Worm (Caenorhabditis elegans) whole organism, L4/young adult: Measurements from ENCODE around the gene Y57G11C.1130.
A peak's percentile ranks its signal among the peaks of the same experiment; 100 is the strongest.

Experiments
- W03F9.2 ChIP-seq: fragments of 150-350 bp; optimal IDR thresholded peaks from 2 replicates; lab custom pipeline; 2014; ENCODE audit warnings: missing biosample characterization, missing genetic modification characterization
- dao-5 ChIP-seq: sonication (generic microtip); optimal IDR thresholded peaks from 2 replicates; lab custom pipeline; 2016; ENCODE audit warnings: missing genotype, missing genetic modification characterization, moderate library complexity, missing compliant biosample characterization
- him-1 ChIP-seq: sonication (generic microtip); optimal IDR thresholded peaks from 2 replicates; lab custom pipeline; 2016; ENCODE audit warnings: missing genotype, missing genetic modification reagents, missing genetic modification characterization, missing compliant biosample characterization

The Y57G11C.1130 gene

DNA sequence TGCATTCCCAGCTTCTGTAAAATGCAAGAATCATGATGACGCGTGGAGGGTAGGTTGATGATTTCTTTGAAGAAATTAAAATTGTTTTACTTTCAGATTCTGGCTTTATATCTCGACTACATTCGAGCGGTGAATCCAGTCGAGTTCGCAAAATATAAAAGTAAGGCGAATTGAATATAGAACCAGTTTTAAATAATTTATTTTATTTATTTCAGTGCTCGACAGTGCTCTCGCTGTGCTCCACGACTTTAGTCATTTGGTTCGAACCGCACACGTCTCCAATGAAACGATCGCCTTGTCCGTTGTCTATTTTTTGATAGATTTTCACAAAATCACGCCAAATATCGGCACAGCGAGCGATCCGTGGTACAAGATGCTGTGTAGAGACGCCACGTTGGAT, at the start of gene Y57G11C.1130:
TSS of gene Y57G11C.1130 (plus strand) at position 301 of the 400 bp plus-strand sequence.
- no peak for TF ChIP-seq W03F9.2 (tag; lab: Kevin White, UChicago)
- no peak for TF ChIP-seq him-1 (tag; lab: Kevin White, UChicago)
- TF ChIP-seq dao-5: no peak

DNA sequence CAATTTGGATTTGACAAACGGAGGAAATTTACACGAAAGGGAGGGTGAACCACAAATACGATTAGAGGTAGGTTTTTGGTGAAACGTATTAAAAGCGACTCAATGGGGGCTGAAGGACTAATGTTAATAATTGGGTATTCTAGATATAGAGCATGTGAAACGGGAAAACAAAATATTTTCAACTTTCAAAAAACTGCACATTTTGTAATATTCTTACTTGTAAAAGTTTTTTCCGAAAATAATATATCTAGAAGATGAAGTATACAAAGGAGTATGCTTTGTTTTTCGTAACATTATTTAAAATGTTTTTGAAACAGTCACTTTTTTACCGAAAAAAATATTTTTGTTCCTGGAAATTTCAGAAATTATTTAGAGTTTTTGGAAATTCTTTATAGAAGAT, 40.4 kb upstream of the Y57G11C.1130 start:
- no peak for TF ChIP-seq W03F9.2 (tag; lab: Kevin White, UChicago)
- TF ChIP-seq dao-5: no peak
- TF ChIP-seq him-1 (tag; lab: Kevin White, UChicago): no peak

DNA sequence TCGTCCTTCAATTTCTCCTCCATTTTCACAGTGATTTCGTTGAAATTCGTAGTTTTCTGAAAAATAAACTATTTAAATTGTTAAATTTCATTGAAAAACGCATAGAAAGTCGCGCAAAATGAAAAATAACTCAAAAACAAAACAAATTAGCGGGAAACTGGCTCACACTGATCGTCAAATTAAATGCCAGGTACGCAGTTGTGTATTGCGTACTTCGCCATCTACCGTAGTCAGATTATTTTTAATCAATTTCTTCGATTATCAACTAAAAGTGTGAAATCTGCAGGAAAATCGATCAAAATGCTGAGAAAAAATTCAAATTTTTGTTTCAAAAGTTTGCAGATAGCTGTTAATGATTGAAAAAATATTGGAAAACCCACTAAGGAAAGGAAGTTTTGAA, 27.4 kb upstream of the Y57G11C.1130 start, which contains the start of gene Y57G11C.499:
TSS of gene Y57G11C.499 (minus strand) at position 23 of the 400 bp plus-strand sequence.
- TF ChIP-seq him-1 (tag; lab: Kevin White, UChicago) (no peak), W03F9.2 (tag; lab: Kevin White, UChicago) (no peak), dao-5 (no peak)

DNA sequence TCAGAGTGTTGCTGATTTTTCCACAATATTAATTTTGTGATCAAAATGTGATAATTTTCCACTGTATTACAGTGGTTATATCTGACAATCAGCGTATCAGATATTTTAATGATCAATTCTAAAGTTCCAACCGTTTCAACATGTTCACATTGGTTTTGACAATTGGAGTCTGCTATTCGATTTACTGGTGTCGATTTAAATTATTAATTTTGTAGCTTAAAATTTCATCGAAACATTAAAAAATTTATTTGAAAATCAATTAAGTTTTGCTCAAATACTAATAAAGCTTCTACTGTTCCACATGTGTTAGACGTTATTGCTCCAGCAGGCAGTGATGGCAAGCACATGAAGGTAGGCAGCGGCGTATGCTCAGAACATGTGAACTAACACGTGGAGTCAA, 24.5 kb upstream of the Y57G11C.1130 start:
- no peak for TF ChIP-seq W03F9.2 (tag; lab: Kevin White, UChicago)
- no peak for TF ChIP-seq him-1 (tag; lab: Kevin White, UChicago)
- TF ChIP-seq dao-5: no peak

DNA sequence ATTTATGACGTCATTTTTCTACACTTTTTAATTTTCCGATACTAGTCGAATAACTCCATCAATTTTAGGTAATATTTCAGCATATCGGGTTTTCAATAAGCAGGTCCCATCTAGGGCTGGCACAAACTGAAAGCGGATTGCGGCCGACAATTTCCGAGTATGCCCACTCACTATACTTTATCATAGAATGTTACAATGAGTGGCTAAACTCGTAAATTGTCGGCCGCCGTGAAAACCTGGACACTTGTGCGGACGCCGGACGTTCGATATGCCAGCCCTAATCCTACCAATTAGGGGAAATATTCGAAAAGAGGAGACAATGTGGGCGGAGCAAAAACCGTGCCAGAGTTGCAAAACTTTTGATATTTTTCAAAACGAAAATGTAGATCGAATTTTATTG, 22.6 kb upstream of the Y57G11C.1130 start:
- TF ChIP-seq dao-5 (no peak), W03F9.2 (tag; lab: Kevin White, UChicago) (no peak), him-1 (tag; lab: Kevin White, UChicago) (no peak)

DNA sequence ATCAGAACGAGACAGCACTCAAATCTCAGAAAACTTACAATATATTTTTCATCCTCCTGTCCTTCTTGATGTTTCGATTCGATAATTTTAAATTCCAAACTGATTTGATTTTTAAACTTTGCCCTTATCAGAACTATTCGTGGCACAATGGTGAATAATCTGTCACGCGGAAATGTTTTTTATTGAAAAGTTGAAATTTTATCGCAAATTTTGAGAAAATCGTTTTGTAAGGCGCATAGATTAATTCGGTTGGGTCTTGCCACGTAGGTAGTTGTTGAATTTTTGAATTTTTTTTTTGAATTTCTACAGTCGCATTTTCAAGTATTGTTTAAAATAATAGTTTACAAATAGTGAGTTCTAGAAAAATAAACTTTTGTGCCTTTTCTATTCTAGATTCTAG, 21.5 kb upstream of the Y57G11C.1130 start, which contains the start of gene ptp-5.2:
TSS of gene ptp-5.2 (minus strand) at position 101 of the 400 bp plus-strand sequence.
- TF ChIP-seq dao-5 (no peak), him-1 (tag; lab: Kevin White, UChicago) (no peak), W03F9.2 (tag; lab: Kevin White, UChicago) (no peak)

DNA sequence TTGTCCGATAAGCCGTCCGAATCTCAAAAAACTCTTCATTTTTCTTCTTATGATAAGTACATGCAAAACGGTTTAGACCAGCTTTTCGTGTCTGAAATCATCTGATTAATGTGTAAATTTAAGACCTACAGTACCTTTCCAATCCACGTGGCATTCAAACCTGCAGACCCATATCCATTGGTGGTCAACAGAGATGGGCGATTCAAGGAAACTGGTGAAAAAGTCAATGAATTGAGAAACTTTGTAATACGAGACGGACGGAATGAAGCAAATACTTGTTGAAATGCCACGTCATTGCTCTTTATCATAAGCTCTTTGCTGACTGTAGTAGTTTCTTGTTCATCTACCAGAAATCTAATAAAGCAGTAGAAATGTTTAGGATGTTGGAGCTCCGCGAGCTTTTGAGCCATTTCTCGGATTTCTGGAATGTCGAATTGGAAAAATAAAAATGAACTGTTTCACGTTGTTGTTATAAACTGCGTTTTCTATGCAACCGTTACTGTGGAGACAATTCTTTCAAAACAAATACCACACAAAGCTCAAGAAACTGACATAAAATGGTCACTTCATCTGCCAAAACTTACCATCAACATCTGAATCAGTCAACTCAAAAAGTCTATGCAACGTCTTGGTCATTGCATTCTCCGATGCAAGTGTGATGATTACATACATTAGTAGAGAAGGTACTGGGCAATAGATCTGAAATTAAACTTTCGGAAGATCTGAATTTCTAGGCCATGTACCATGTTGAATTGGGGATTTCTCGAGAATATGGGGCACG, 18.2 kb upstream of the Y57G11C.1130 start:
- no peak for TF ChIP-seq W03F9.2 (tag; lab: Kevin White, UChicago)
- no peak for TF ChIP-seq him-1 (tag; lab: Kevin White, UChicago)
- TF ChIP-seq dao-5: no peak

DNA sequence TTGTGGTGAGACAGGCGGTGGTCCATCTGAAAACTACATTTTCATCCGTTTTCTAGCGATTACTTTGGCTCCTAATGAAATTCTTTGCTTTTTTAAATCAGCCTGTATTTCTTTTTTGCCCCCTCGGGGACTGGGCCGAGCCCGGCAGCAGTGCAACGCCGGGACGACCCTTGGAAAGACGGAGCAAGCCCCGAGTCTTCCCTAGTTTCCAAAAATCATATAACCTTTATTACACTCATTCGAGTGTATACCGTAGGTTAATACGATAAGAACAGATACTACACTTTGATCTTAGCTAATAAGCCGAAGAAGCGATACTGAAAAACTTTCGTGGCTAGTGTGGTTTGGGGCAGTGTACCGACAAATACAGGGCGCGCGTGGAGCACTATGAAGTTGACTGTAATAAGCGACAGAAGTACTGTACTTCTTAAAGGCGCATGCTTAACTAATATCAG, 17.6 kb upstream of the Y57G11C.1130 start:
- TF ChIP-seq him-1 (tag; lab: Kevin White, UChicago) (no peak), dao-5 (no peak), W03F9.2 (tag; lab: Kevin White, UChicago) (peak; percentile 33)

DNA sequence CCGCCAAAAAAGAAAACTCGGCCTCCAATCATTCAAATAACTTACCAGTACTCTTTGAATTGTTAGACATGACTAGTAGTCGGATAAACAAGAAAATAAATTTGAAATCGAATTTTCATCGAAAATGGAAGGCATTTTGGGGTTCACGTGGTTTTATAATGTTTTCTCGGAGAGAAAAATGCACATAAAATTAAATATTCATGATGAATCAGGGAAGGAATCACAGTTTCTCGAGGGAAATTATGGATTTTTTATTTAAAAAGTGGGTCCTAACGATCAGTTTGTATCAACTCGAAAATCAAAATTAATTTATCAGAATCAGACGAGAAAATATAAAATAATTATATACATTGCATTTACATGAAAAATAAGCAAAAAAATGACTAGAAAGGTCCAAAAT, 17.0 kb upstream of the Y57G11C.1130 start, which contains the start of gene Y57G11C.5:
TSS of gene Y57G11C.5 (minus strand) at position 101 of the 400 bp plus-strand sequence.
- no peak for TF ChIP-seq W03F9.2 (tag; lab: Kevin White, UChicago)

DNA sequence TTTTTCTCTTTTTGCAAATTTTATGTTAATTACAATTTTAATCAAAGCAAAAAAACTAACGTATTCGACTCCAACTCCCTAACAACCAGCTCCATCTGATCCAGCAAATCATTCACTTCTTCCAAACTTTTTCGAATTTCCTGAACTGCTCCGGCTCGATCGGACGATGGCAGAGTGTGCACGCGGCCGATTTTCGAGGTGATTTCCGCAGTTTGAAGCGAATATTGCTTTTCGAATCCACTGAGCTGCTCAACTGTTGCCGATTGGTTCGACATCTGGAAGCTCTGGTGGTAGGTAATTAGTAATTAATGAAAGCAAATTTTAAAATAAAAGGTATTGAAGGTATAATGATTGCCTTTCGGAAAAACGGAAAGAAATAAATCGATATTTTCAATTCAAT, 15.9 kb upstream of the Y57G11C.1130 start, which contains the start of gene vti-1:
TSS of gene vti-1 (minus strand) at position 284 of the 400 bp plus-strand sequence.
- no peak for TF ChIP-seq dao-5
- no peak for TF ChIP-seq W03F9.2 (tag; lab: Kevin White, UChicago)

DNA sequence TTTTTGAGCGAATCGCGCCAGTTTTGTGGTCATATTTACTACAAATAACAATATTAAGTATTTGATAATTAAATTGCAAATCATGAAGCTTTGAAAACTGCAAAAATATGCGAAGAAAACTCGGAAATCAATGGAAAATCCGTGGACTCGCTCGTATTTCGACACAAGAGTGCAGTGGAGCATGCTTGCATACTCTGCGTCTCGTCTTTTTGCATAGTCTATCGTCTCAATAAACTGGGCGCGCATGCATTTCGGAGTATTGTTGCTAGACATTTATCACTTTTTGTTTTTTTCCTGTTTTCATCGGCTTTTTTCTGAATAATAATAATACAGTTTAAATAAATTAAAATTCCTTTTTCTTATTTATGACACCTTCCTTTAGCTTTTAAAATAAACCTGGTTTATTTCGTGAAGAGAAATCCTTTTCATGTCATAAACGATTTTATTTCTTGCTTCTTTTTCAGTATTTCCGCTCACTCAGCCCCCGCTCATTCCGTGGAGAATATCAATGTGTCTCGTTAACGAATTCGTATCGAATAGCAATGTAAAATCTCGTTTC, 14.5 kb upstream of the Y57G11C.1130 start, which contains the start of the genes mrps-7 and Y57G11C.3:
TSS of gene mrps-7 (minus strand) at position 38 of the 559 bp plus-strand sequence.
TSS of gene Y57G11C.3 (plus strand) at position 509 of the 559 bp plus-strand sequence.
- TF ChIP-seq him-1 (tag; lab: Kevin White, UChicago) (peak; percentile 41), dao-5 (no peak), W03F9.2 (tag; lab: Kevin White, UChicago) (peak; percentile 89)

DNA sequence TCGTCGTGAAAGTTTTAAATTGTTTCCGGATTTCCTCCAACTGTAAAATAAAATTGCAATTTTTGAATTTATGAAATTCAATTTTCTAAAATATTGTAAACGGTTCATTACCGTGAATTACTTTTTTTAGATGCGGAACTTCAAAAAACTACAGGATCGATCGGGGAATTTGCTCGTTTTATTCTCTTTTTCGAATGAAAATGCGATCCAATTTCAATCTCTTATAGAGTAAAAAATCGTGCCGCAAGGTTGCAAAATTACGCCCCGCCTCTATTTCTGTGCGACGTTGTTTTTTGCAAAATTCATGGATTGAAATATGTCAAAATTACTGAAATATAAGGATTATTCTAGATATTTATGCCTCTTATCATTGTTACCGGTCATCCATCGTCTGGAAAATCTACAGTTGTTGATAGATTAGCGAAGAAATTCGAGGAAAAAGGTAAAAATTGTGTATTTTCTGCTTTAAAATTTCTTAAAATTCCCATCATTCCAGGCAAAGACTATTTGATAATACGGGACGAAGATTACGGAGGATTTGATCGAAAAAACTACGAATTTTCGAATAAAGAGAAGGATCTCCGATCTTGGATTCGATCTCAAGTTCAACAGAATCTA, 13.0 kb upstream of the Y57G11C.1130 start, which contains the start of gene Y57G11C.43:
TSS of gene Y57G11C.43 (plus strand) at position 224 of the 618 bp plus-strand sequence.
- TF ChIP-seq him-1 (tag; lab: Kevin White, UChicago) (no peak), dao-5 (no peak), W03F9.2 (tag; lab: Kevin White, UChicago) (no peak)

DNA sequence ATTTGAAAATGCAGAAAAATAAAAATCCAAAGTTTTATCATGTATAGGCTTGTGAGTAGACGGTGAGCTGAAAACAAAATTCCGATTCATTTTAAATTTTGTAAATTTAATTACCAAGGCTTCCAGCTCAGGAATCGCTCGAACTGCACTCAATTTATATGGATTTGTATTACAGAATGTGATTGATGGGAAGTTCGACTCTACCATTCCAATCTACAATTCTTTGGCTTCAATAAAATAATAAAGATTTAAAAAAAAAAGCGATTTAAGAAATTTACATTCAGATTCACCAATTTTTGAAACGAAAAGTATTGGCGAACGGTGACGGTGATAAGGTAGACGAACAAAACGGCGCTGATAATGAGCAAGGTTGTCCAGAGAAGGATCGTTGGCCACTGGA, 11.6 kb upstream of the Y57G11C.1130 start:
- TF ChIP-seq W03F9.2 (tag; lab: Kevin White, UChicago): no peak
- TF ChIP-seq him-1 (tag; lab: Kevin White, UChicago): no peak
- TF ChIP-seq dao-5: no peak
